Worm (Caenorhabditis elegans) whole organism, L1 larva: Measurements from ENCODE around the gene Y39E4B.10.

Experiments used
- Y116A8C.19 ChIP-seq: sonication (generic microtip); optimal IDR thresholded peaks from 2 replicates; lab custom pipeline; 2016; ENCODE audit warnings: missing compliant biosample characterization, missing genetic modification characterization, borderline replicate concordance
- blmp-1 ChIP-seq: fragments of 150-350 bp; optimal IDR thresholded peaks from 2 replicates; lab custom pipeline; 2014; ENCODE audit warnings: missing biosample characterization, missing genetic modification characterization
- ces-1 ChIP-seq: fragments of 150-350 bp; optimal IDR thresholded peaks from 2 replicates; lab custom pipeline; 2014; ENCODE audit warnings: missing biosample characterization, missing genetic modification reagents, missing genetic modification characterization
- dpl-1 ChIP-seq, 3 experiments: fragments of 150-350 bp in 2 of 3; sonication (generic microtip) in 1 of 3; optimal IDR thresholded peaks; 2 replicates each; lab custom pipeline; 2014 to 2017; ENCODE audit warnings: missing biosample characterization in 3 of 3, missing genetic modification characterization in 3 of 3, missing genetic modification reagents in 3 of 3
- dsc-1 ChIP-seq: sonication (generic microtip); optimal IDR thresholded peaks from 2 replicates; lab custom pipeline; 2016; ENCODE audit warnings: mild to moderate bottlenecking, missing genetic modification characterization, missing compliant biosample characterization
- efl-1 ChIP-seq, 4 experiments: fragments of 150-350 bp; optimal IDR thresholded peaks in 3 of 4; peaks in 1 of 4; 1 replicate in 1 of 4; 2 replicates in 3 of 4; lab custom pipeline; 2014; ENCODE audit warnings: missing biosample characterization in 2 of 4, missing genetic modification characterization in 2 of 4, missing genetic modification reagents in 2 of 4
- efl-3 ChIP-seq: fragments of 200-800 bp; sonication (Bioruptor generic); optimal IDR thresholded peaks from 2 replicates; lab custom pipeline; 2018; ENCODE audit warnings: mild to moderate bottlenecking, missing genetic modification characterization, missing compliant biosample characterization
- elt-2 ChIP-seq: sonication (generic microtip); optimal IDR thresholded peaks from 2 replicates; lab custom pipeline; 2016; ENCODE audit warnings: missing genetic modification characterization, mild to moderate bottlenecking, inconsistent platforms, missing compliant biosample characterization, missing genetic modification reagents
- fkh-10 ChIP-seq: sonication (generic microtip); optimal IDR thresholded peaks from 2 replicates; lab custom pipeline; 2017; ENCODE audit warnings: missing biosample characterization, missing genetic modification reagents, missing genetic modification characterization
- hlh-17 ChIP-seq: fragments of 200-800 bp; sonication (Bioruptor generic); optimal IDR thresholded peaks from 2 replicates; lab custom pipeline; 2018; ENCODE audit warnings: missing genetic modification characterization, mild to moderate bottlenecking, missing compliant biosample characterization, moderate library complexity, borderline replicate concordance
- hpl-2 ChIP-seq: fragments of 150-350 bp; optimal IDR thresholded peaks from 2 replicates; lab custom pipeline; 2014; ENCODE audit warnings: missing biosample characterization, missing genetic modification reagents, missing genetic modification characterization
- lin-14 ChIP-seq: fragments of 200-800 bp; sonication (Bioruptor generic); optimal IDR thresholded peaks from 2 replicates; lab custom pipeline; 2018; ENCODE audit warnings: mild to moderate bottlenecking, missing genetic modification characterization, moderate library complexity, missing compliant biosample characterization
- lin-15B ChIP-seq: fragments of 150-350 bp; sonication (generic microtip); optimal IDR thresholded peaks from 3 replicates; lab custom pipeline; 2014; ENCODE audit warnings: missing biosample characterization, missing genetic modification characterization
- lin-35 ChIP-seq, 2 experiments: fragments of 150-350 bp; optimal IDR thresholded peaks; 2 replicates each; lab custom pipeline; 2014; ENCODE audit warnings: missing biosample characterization in 2 of 2, missing genetic modification characterization in 2 of 2, missing genetic modification reagents in 2 of 2
- lir-3 ChIP-seq: sonication (generic microtip); optimal IDR thresholded peaks from 2 replicates; lab custom pipeline; 2016; ENCODE audit warnings: mild to moderate bottlenecking, missing genetic modification characterization, moderate library complexity, missing compliant biosample characterization; ENCODE audit not compliant: poor library complexity
- mdl-1 ChIP-seq, 2 experiments: fragments of 150-350 bp; optimal IDR thresholded peaks; 2 replicates each; lab custom pipeline; 2014 to 2017; ENCODE audit warnings: missing biosample characterization in 2 of 2, missing genetic modification characterization in 2 of 2, inconsistent platforms in 1 of 2
- mef-2 ChIP-seq: fragments of 150-350 bp; optimal IDR thresholded peaks from 2 replicates; lab custom pipeline; 2014; ENCODE audit warnings: missing biosample characterization, missing genetic modification characterization
- mep-1 ChIP-seq: fragments of 150-350 bp; optimal IDR thresholded peaks from 2 replicates; lab custom pipeline; 2014; ENCODE audit warnings: missing biosample characterization, missing genetic modification characterization
- nhr-11 ChIP-seq: fragments of 150-350 bp; optimal IDR thresholded peaks from 2 replicates; lab custom pipeline; 2014; ENCODE audit warnings: missing biosample characterization, missing genetic modification characterization
- nhr-12 ChIP-seq: sonication (generic microtip); optimal IDR thresholded peaks from 2 replicates; lab custom pipeline; 2017; ENCODE audit warnings: missing biosample characterization, missing genetic modification characterization
- nhr-20 ChIP-seq: sonication (generic microtip); optimal IDR thresholded peaks from 2 replicates; lab custom pipeline; 2016; ENCODE audit warnings: mild to moderate bottlenecking, missing genetic modification characterization, missing compliant biosample characterization
- nhr-28 ChIP-seq: fragments of 150-350 bp; optimal IDR thresholded peaks from 2 replicates; lab custom pipeline; 2014; ENCODE audit warnings: missing biosample characterization, missing genetic modification characterization
- nhr-47 ChIP-seq: sonication (generic microtip); optimal IDR thresholded peaks from 2 replicates; lab custom pipeline; 2016; ENCODE audit warnings: mild to moderate bottlenecking, missing genetic modification characterization, moderate library complexity, missing compliant biosample characterization
- nhr-71 ChIP-seq: sonication (generic microtip); optimal IDR thresholded peaks from 2 replicates; lab custom pipeline; 2016; ENCODE audit warnings: mild to moderate bottlenecking, missing genetic modification characterization, moderate library complexity, missing compliant biosample characterization
- nhr-77 ChIP-seq: fragments of 150-350 bp; optimal IDR thresholded peaks from 2 replicates; lab custom pipeline; 2014; ENCODE audit warnings: missing biosample characterization, missing genetic modification characterization
- nhr-85 ChIP-seq: sonication (generic microtip); peaks from one replicate; lab custom pipeline; 2016; ENCODE audit warnings: missing genetic modification characterization, inconsistent platforms, missing compliant biosample characterization
- nhr-90 ChIP-seq: sonication (generic microtip); optimal IDR thresholded peaks from 2 replicates; lab custom pipeline; 2016; ENCODE audit warnings: mild to moderate bottlenecking, missing genetic modification characterization, missing compliant biosample characterization; ENCODE audit not compliant: poor library complexity
- pag-3 ChIP-seq: sonication (generic microtip); optimal IDR thresholded peaks from 2 replicates; lab custom pipeline; 2017; ENCODE audit warnings: missing genetic modification characterization, mild to moderate bottlenecking, missing compliant biosample characterization, antibody characterized with exemption, borderline replicate concordance; ENCODE audit not compliant: insufficient read depth
- pax-3 ChIP-seq: fragments of 200-800 bp; sonication (Bioruptor generic); optimal IDR thresholded peaks from 2 replicates; lab custom pipeline; 2018; ENCODE audit warnings: mild to moderate bottlenecking, missing genetic modification characterization, moderate library complexity, missing compliant biosample characterization
- rnt-1 ChIP-seq: sonication (generic microtip); optimal IDR thresholded peaks from 2 replicates; lab custom pipeline; 2016; ENCODE audit warnings: mild to moderate bottlenecking, missing genetic modification characterization, moderate library complexity, missing compliant biosample characterization
- skn-1 ChIP-seq: fragments of 150-350 bp; optimal IDR thresholded peaks from 2 replicates; lab custom pipeline; 2014; ENCODE audit warnings: missing biosample characterization, missing genetic modification characterization
- snpc-4 ChIP-seq: fragments of 150-350 bp; optimal IDR thresholded peaks from 2 replicates; lab custom pipeline; 2014; ENCODE audit warnings: missing biosample characterization, missing genetic modification characterization
- snu-23 ChIP-seq: sonication (generic microtip); optimal IDR thresholded peaks from 2 replicates; lab custom pipeline; 2016; ENCODE audit warnings: missing genetic modification characterization, missing compliant biosample characterization
- sox-4 ChIP-seq: sonication (generic microtip); optimal IDR thresholded peaks from 2 replicates; lab custom pipeline; 2016; ENCODE audit warnings: missing genetic modification characterization, missing compliant biosample characterization
- swsn-7 ChIP-seq: sonication (generic microtip); optimal IDR thresholded peaks from 2 replicates; lab custom pipeline; 2016; ENCODE audit warnings: missing genetic modification characterization, missing compliant biosample characterization
- tlp-1 ChIP-seq: fragments of 150-350 bp; optimal IDR thresholded peaks from 2 replicates; lab custom pipeline; 2014; ENCODE audit warnings: missing biosample characterization, missing genetic modification characterization
- unc-86 ChIP-seq: sonication (generic microtip); optimal IDR thresholded peaks from 2 replicates; lab custom pipeline; 2016; ENCODE audit warnings: missing genetic modification characterization, missing compliant biosample characterization

The Y39E4B.10 gene

DNA sequence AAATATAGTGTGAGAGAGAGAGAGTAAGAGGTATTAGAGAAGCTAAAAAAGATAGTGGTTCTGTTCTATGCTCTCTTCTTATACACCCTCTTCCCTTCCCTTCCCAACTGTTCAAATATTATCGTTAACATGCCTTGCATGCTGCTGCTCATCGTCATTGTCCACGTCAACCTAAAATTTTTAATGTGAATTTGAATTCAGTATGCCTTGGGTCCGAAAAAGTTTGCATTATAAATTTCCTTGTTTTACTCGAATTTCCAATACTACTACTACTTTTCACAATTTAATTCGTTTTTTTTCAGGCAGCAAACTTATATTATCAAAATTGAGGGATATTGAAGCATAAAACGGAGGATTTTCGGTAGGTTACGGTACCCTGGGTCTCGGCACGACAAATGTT, 34.4 kb upstream of the Y39E4B.10 start, which contains the start of gene gly-5:
Gene gly-5 (plus strand): TSS at position 301 of the 400 bp plus-strand sequence.
- no peak for TF ChIP-seq Y116A8C.19 (tag; lab: Kevin White, UChicago)
- TF ChIP-seq snpc-4 (tag; lab: Kevin White, UChicago) = no peak

- TF ChIP-seq blmp-1 (tag; lab: Kevin White, UChicago) (peak; percentile 87), nhr-20 (tag; lab: Kevin White, UChicago) (no peak), mep-1 (tag; lab: Kevin White, UChicago) (peak; percentile 63), nhr-77 (tag; lab: Kevin White, UChicago) (no peak), dpl-1 (GFP tag; optimal IDR thresholded peaks at IDR 0.05; lab: Kevin White, UChicago) (peak in 1 of 3 experiments; percentile 11), nhr-71 (peak; percentile 13), lin-14 (GFP tag; lab: Kevin White, UChicago) (peak; percentile 70), nhr-85 (tag; lab: Kevin White, UChicago) (peak; percentile 60), dsc-1 (tag; lab: Kevin White, UChicago) (peak; percentile 7), efl-1 (optimal IDR thresholded peaks at IDR 0.05; lab: Kevin White, UChicago) (peak; percentile 8 to 10), efl-1 (GFP tag; optimal IDR thresholded peaks at IDR 0.05 in 1 of 2; lab: Kevin White, UChicago) (peak in 1 of 2 experiments; percentile 92)
Measured at ce11 chrIII:13182003-13182402, 29.3 kb upstream of the Y39E4B.10 start.

DNA sequence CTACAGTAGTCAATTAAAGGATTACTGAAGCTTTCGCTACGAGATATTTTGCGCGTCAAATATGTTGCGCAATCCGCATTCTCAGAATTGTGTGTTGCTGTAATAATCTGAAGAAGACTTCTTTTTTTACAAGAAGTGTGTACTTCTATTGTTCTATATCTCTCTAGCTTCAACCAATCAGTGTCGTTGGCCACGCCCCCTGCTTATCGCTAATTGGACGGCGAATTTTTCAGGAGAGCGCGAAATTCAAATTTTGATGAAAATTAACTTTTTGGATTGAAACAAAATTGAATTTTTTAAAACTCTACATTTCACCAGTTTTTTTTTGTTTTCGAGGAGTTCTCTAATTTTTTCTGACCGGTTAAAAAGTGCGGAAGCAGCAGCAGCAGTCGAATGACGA, 24.2 kb upstream of the Y39E4B.10 start:
- no peak for TF ChIP-seq nhr-11 (tag; lab: Kevin White, UChicago)
- no peak for TF ChIP-seq ces-1 (GFP tag; lab: Kevin White, UChicago)
- TF ChIP-seq efl-1 (optimal IDR thresholded peaks at IDR 0.05; lab: Kevin White, UChicago) = no peak
- TF ChIP-seq efl-1 (GFP tag; optimal IDR thresholded peaks at IDR 0.05 in 1 of 2; lab: Kevin White, UChicago) = peak in 1 of 2 experiments; percentile 11
- TF ChIP-seq rnt-1 (tag; lab: Kevin White, UChicago) = no peak
- no peak for TF ChIP-seq fkh-10 (GFP tag; lab: Kevin White, UChicago)

DNA sequence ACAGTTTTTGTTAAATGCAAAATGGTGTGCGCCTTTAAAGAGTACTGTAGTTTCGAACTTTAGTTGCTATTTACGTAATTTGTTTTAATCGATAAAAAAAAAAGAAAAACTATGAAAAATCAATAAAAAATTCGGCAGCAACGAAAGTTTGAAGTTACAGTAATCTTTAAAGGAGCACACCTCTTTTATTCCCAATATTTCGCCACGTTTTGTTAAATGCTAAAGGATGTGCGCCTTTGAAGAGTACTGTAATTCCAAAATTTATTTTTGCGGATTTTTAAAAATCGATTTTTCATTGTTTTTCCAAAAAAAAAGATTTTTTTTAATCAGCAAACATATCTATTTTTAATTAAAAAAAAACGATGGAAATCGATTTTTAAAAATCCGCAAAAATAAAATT, 21.0 kb upstream of the Y39E4B.10 start:
- TF ChIP-seq elt-2 (tag; lab: Kevin White, UChicago) (no peak), mef-2 (tag; lab: Kevin White, UChicago) (no peak), efl-3 (GFP tag; lab: Kevin White, UChicago) (no peak), unc-86 (tag; lab: Kevin White, UChicago) (no peak), snpc-4 (tag; lab: Kevin White, UChicago) (no peak), mdl-1 (tag; optimal IDR thresholded peaks at IDR 0.05; lab: Kevin White, UChicago) (no peak), pax-3 (tag; lab: Kevin White, UChicago) (no peak), lir-3 (tag; lab: Kevin White, UChicago) (no peak)
- TF ChIP-seq, all 84 proteins: peak for 0

DNA sequence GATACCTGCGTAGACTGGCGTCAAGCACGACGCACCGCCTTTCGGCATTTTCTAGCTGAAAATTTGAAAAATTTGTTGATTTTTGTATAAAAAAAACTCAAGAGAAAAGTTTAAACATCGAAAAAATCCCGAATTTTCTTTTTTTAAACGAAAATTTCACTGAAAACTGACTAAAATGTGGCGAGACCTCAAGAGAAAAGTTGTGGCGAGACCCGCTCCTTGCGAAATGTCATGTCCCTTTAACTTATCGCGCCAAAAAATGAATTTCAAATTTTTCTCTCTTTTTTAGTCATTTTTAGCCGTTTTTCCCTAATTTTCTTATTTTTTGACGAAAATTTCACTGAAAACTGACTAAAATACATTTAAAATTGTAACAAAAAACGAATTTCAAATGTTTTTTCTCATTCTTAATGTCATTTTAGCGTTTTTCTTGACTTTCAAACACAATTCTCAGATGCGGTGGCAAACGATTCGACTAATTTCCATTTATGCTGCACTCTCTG, 16.9 kb upstream of the Y39E4B.10 start, which contains the start of the genes snpc-1.2 and Y39E4B.5:
Gene snpc-1.2 (minus strand): TSS at position 78 of the 503 bp plus-strand sequence.
Gene Y39E4B.5 (plus strand): TSS at position 453 of the 503 bp plus-strand sequence.
- TF ChIP-seq swsn-7 (tag; lab: Kevin White, UChicago) = no peak
- TF ChIP-seq nhr-11 (tag; lab: Kevin White, UChicago) = no peak
- no peak for TF ChIP-seq hlh-17 (GFP tag; lab: Kevin White, UChicago)
- peak; percentile 47 to 70 for TF ChIP-seq efl-1 (optimal IDR thresholded peaks at IDR 0.05; lab: Kevin White, UChicago)
- TF ChIP-seq efl-1 (GFP tag; optimal IDR thresholded peaks at IDR 0.05 in 1 of 2; lab: Kevin White, UChicago) = peak in 1 of 2 experiments; percentile 53
- TF ChIP-seq mef-2 (tag; lab: Kevin White, UChicago) = no peak
- no peak for TF ChIP-seq hpl-2 (GFP tag; lab: Kevin White, UChicago)
- TF ChIP-seq pax-3 (tag; lab: Kevin White, UChicago) = no peak
- TF ChIP-seq skn-1 = no peak
- TF ChIP-seq lin-35 (GFP tag; optimal IDR thresholded peaks at IDR 0.05; lab: Kevin White, UChicago) = peak in 1 of 2 experiments; percentile 11
- TF ChIP-seq lin-15B (tag; lab: Kevin White, UChicago) = no peak
- TF ChIP-seq nhr-28 (tag; lab: Kevin White, UChicago) = no peak
- no peak for TF ChIP-seq tlp-1
- TF ChIP-seq pag-3 = no peak
- no peak for TF ChIP-seq snu-23
- TF ChIP-seq sox-4 = no peak
- no peak for TF ChIP-seq nhr-90 (tag; lab: Kevin White, UChicago)
- peak in 2 of 3 experiments; percentile 21 to 53 for TF ChIP-seq dpl-1 (GFP tag; optimal IDR thresholded peaks at IDR 0.05; lab: Kevin White, UChicago)
- no peak for TF ChIP-seq nhr-47 (tag; lab: Kevin White, UChicago)
- no peak for TF ChIP-seq nhr-12
- TF ChIP-seq mep-1 (tag; lab: Kevin White, UChicago) = no peak
- TF ChIP-seq, all 84 proteins: peak for 3
